Comparison of ENCODE assay signal across 1 fruit fly cellular context in genomic region chr3R:30289056-30289734, dm6.
TF ChIP-seq lines count a peak whose summit lies in the region.

No protein-coding gene starts in this region.

TF ChIP-seq in whole organism, prepupa, 60 proteins besides CTCF, POLR2A, EP300 and RAD21 (continued from another document):
- TF ChIP-seq Eip75B (GFP tag; optimal IDR thresholded peaks at IDR 0.05; lab: Kevin White, UChicago) (peak; percentile 11), Lpt (GFP tag; optimal IDR thresholded peaks at IDR 0.05; lab: Kevin White, UChicago) (no peak), OdsH (GFP tag; optimal IDR thresholded peaks at IDR 0.05; lab: Kevin White, UChicago) (peak; percentile 49), Eip78C (GFP tag; lab: Kevin White, UChicago) (peak; percentile 64), CG3919 (GFP tag; optimal IDR thresholded peaks at IDR 0.05; lab: Kevin White, UChicago) (peak; percentile 29), CG6808 (GFP tag; optimal IDR thresholded peaks at IDR 0.05; lab: Kevin White, UChicago) (peak; percentile 69), acj6 (GFP tag; optimal IDR thresholded peaks at IDR 0.05; lab: Kevin White, UChicago) (peak; percentile 48), CG8632 (GFP tag; optimal IDR thresholded peaks at IDR 0.05; lab: Kevin White, UChicago) (peak; percentile 23), CG32006 (GFP tag; optimal IDR thresholded peaks at IDR 0.05; lab: Kevin White, UChicago) (peak; percentile 10), dsx (GFP tag; optimal IDR thresholded peaks at IDR 0.05; lab: Kevin White, UChicago; ENCODE audit: poor library complexity, severe bottlenecking) (peak; percentile 98), Met (GFP tag; optimal IDR thresholded peaks at IDR 0.05; lab: Kevin White, UChicago) (peak; percentile 55), Ets21C (GFP tag; optimal IDR thresholded peaks at IDR 0.05; lab: Kevin White, UChicago) (peak; percentile 10)
